Worm (Caenorhabditis elegans) whole organism, mixed stage, embryonic: ENCODE results near the gene smut-1.

ENCODE experiments used
- ces-1 ChIP-seq: fragments of 150-350 bp; optimal IDR thresholded peaks from 2 replicates; lab custom pipeline; 2014; ENCODE audit warnings: missing biosample characterization, missing genetic modification reagents, missing genetic modification characterization
- lin-13 ChIP-seq: fragments of 150-350 bp; optimal IDR thresholded peaks from 2 replicates; lab custom pipeline; 2014; ENCODE audit warnings: missing biosample characterization, missing genetic modification characterization
- lsy-2 ChIP-seq: fragments of 150-350 bp; optimal IDR thresholded peaks from 2 replicates; lab custom pipeline; 2014; ENCODE audit warnings: missing biosample characterization, missing genetic modification characterization
- pha-4 ChIP-seq: fragments of 150-350 bp; optimal IDR thresholded peaks from 2 replicates; lab custom pipeline; 2018; ENCODE audit warnings: missing biosample characterization, missing genetic modification reagents, missing genetic modification characterization
- unc-39 ChIP-seq: fragments of 150-350 bp; optimal IDR thresholded peaks from 2 replicates; lab custom pipeline; 2014; ENCODE audit warnings: missing biosample characterization, missing genetic modification characterization
- unc-62 ChIP-seq: fragments of 150-350 bp; optimal IDR thresholded peaks from 2 replicates; lab custom pipeline; 2014; ENCODE audit warnings: missing biosample characterization, missing genetic modification reagents, missing genetic modification characterization
- ztf-11 ChIP-seq: fragments of 150-350 bp; optimal IDR thresholded peaks from 2 replicates; lab custom pipeline; 2014; ENCODE audit warnings: missing biosample characterization, missing genetic modification characterization

DNA sequence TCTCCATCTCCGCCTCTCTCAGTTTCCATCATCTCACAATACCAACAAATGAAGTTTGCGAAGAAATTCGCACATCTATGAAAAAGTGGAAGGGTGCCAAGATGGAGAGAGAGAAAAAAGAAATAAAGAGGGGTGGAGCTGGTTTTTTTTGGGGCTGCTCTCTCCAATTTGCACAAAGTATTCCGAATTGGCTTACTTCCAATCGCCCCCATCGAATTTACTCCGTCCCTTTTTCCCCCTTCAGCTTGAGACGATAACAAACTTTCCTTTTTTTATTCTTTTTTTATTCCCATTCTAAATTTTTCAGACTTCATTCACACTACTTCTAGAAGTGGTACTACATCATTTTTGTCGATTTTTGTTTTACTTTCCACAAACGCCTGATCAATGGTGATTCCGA lies 34.2 kb downstream of the smut-1 start, which contains the start of gene exp-2:
- TF ChIP-seq ztf-11 (tag; lab: Kevin White, UChicago) (no peak), ces-1 (GFP tag; lab: Kevin White, UChicago) (no peak), unc-39 (tag; lab: Kevin White, UChicago) (no peak), pha-4 (tag; lab: Kevin White, UChicago) (no peak), lin-13 (tag; lab: Kevin White, UChicago) (no peak), unc-62 (GFP tag; lab: Kevin White, UChicago) (no peak), lsy-2 (no peak)
